Fruit fly (Drosophila melanogaster): ENCODE measurements around the gene Sod1.

Sod1 gene

dm6 chr3L:11092610-11092961 lies 21.0 kb downstream of the Sod1 start:
- TF ChIP-seq pan (optimal IDR thresholded peaks at IDR 0.05) = no peak
- TF ChIP-seq Dll (optimal IDR thresholded peaks at IDR 0.05) = no peak
- no peak for TF ChIP-seq usp (GFP tag; optimal IDR thresholded peaks at IDR 0.05)
- TF ChIP-seq psq (optimal IDR thresholded peaks at IDR 0.05) = no peak
- no peak for TF ChIP-seq EcR (GFP tag; optimal IDR thresholded peaks at IDR 0.05)
- no peak for TF ChIP-seq CG8478 (optimal IDR thresholded peaks at IDR 0.05)

- TF ChIP-seq pan (optimal IDR thresholded peaks at IDR 0.05) = no peak
Observed at dm6 chr3L:11091943-11092609, 21.5 kb downstream of the Sod1 start.

dm6 chr3L:11089805-11090440 lies 23.6 kb downstream of the Sod1 start:
- no peak for TF ChIP-seq Dll (optimal IDR thresholded peaks at IDR 0.05)
- TF ChIP-seq CG8478 (optimal IDR thresholded peaks at IDR 0.05) = no peak
- TF ChIP-seq psq (optimal IDR thresholded peaks at IDR 0.05) = no peak
- TF ChIP-seq pan (optimal IDR thresholded peaks at IDR 0.05) = no peak
- TF ChIP-seq usp (GFP tag; optimal IDR thresholded peaks at IDR 0.05) = no peak
- no peak for TF ChIP-seq EcR (GFP tag; optimal IDR thresholded peaks at IDR 0.05)

dm6 chr3L:11085810-11086209 lies 27.7 kb downstream of the Sod1 start:
- TF ChIP-seq psq (optimal IDR thresholded peaks at IDR 0.05) (no peak), CG8478 (optimal IDR thresholded peaks at IDR 0.05) (no peak), Dll (optimal IDR thresholded peaks at IDR 0.05) (no peak), EcR (GFP tag; optimal IDR thresholded peaks at IDR 0.05) (no peak), usp (GFP tag; optimal IDR thresholded peaks at IDR 0.05) (no peak), pan (optimal IDR thresholded peaks at IDR 0.05) (no peak)

dm6 chr3L:11084557-11085231 lies 28.8 kb downstream of the Sod1 start:
- TF ChIP-seq CG8478 (optimal IDR thresholded peaks at IDR 0.05) (no peak), EcR (GFP tag; optimal IDR thresholded peaks at IDR 0.05) (no peak), pan (optimal IDR thresholded peaks at IDR 0.05) (no peak), usp (GFP tag; optimal IDR thresholded peaks at IDR 0.05) (no peak), psq (optimal IDR thresholded peaks at IDR 0.05) (no peak), Dll (optimal IDR thresholded peaks at IDR 0.05) (no peak)

- TF ChIP-seq pan (optimal IDR thresholded peaks at IDR 0.05) (no peak), EcR (GFP tag; optimal IDR thresholded peaks at IDR 0.05) (no peak), psq (optimal IDR thresholded peaks at IDR 0.05) (no peak), usp (GFP tag; optimal IDR thresholded peaks at IDR 0.05) (no peak), Dll (optimal IDR thresholded peaks at IDR 0.05) (no peak), CG8478 (optimal IDR thresholded peaks at IDR 0.05) (no peak)
Observed at dm6 chr3L:11083605-11084004, 29.9 kb downstream of the Sod1 start.

- TF ChIP-seq Dll (optimal IDR thresholded peaks at IDR 0.05) (no peak), usp (GFP tag; optimal IDR thresholded peaks at IDR 0.05) (no peak), CG8478 (optimal IDR thresholded peaks at IDR 0.05) (no peak), EcR (GFP tag; optimal IDR thresholded peaks at IDR 0.05) (no peak), pan (optimal IDR thresholded peaks at IDR 0.05) (no peak), psq (optimal IDR thresholded peaks at IDR 0.05) (no peak)
Observed at dm6 chr3L:11074043-11074853, 39.3 kb downstream of the Sod1 start, which contains the start of the genes Pfdn2 and Noc1. Pfdn2 (minus strand) TSS chr3L:11074388. Noc1 (plus strand) TSS chr3L:11074769.

dm6 chr3L:11071057-11071456 lies 42.5 kb downstream of the Sod1 start:
- no peak for TF ChIP-seq Dll (optimal IDR thresholded peaks at IDR 0.05)
- TF ChIP-seq pan (optimal IDR thresholded peaks at IDR 0.05) = no peak
- TF ChIP-seq usp (GFP tag; optimal IDR thresholded peaks at IDR 0.05) = no peak
- no peak for TF ChIP-seq EcR (GFP tag; optimal IDR thresholded peaks at IDR 0.05)

- TF ChIP-seq EcR (GFP tag; optimal IDR thresholded peaks at IDR 0.05) (no peak), CG8478 (optimal IDR thresholded peaks at IDR 0.05) (no peak), Dll (optimal IDR thresholded peaks at IDR 0.05) (no peak), usp (GFP tag; optimal IDR thresholded peaks at IDR 0.05) (no peak), pan (optimal IDR thresholded peaks at IDR 0.05) (no peak), psq (optimal IDR thresholded peaks at IDR 0.05) (no peak)
Observed at dm6 chr3L:11070372-11070854, 43.1 kb downstream of the Sod1 start, which contains the start of gene Mocs1. Mocs1 (plus strand) TSS chr3L:11070526.

- TF ChIP-seq EcR (GFP tag; optimal IDR thresholded peaks at IDR 0.05) = no peak
- TF ChIP-seq usp (GFP tag; optimal IDR thresholded peaks at IDR 0.05) = no peak
- no peak for TF ChIP-seq CG8478 (optimal IDR thresholded peaks at IDR 0.05)
- TF ChIP-seq pan (optimal IDR thresholded peaks at IDR 0.05) = no peak
- no peak for TF ChIP-seq psq (optimal IDR thresholded peaks at IDR 0.05)
- no peak for TF ChIP-seq Dll (optimal IDR thresholded peaks at IDR 0.05)
Observed at dm6 chr3L:11069764-11070163, 43.8 kb downstream of the Sod1 start, which contains the start of gene CG6310. CG6310 (minus strand) TSS chr3L:11069864.

dm6 chr3L:11065850-11066249 lies 47.7 kb downstream of the Sod1 start:
- TF ChIP-seq usp (GFP tag; optimal IDR thresholded peaks at IDR 0.05) (no peak), Dll (optimal IDR thresholded peaks at IDR 0.05) (no peak), psq (optimal IDR thresholded peaks at IDR 0.05) (no peak), EcR (GFP tag; optimal IDR thresholded peaks at IDR 0.05) (no peak), CG8478 (optimal IDR thresholded peaks at IDR 0.05) (no peak), pan (optimal IDR thresholded peaks at IDR 0.05) (no peak)

All from whole organism.